Worm (Caenorhabditis elegans) whole organism, young adult: ENCODE data around the gene phat-8.

Experiments
- B0035.1 ChIP-seq: sonication (generic microtip); optimal IDR thresholded peaks from 2 replicates; lab custom pipeline; 2016; ENCODE audit warnings: missing genetic modification characterization, mild to moderate bottlenecking, missing compliant biosample characterization, missing genotype, missing genetic modification reagents
- C06A6.2 ChIP-seq: fragments of 200-800 bp; sonication (Bioruptor generic); conservative IDR thresholded peaks from 2 replicates; pipeline ENCODE4 v1.3.6; 2022; ENCODE audit warnings: missing genetic modification characterization, missing compliant biosample characterization
- D2030.7 ChIP-seq: fragments of 200-800 bp; sonication (Bioruptor generic); IDR thresholded peaks from 2 replicates; pipeline ENCODE4 v1.3.6; 2022; ENCODE audit warnings: missing genetic modification reagents, missing genetic modification characterization, missing compliant biosample characterization
- F10E7.11 ChIP-seq: sonication (generic microtip); optimal IDR thresholded peaks from 2 replicates; lab custom pipeline; 2017; ENCODE audit warnings: mild to moderate bottlenecking, missing genetic modification characterization, moderate library complexity, missing compliant biosample characterization
- F22D6.2 ChIP-seq: sonication (generic microtip); optimal IDR thresholded peaks from 2 replicates; lab custom pipeline; 2016; ENCODE audit warnings: mild to moderate bottlenecking, missing genetic modification characterization, missing compliant biosample characterization
- F23B12.7 ChIP-seq: sonication (generic microtip); optimal IDR thresholded peaks from 2 replicates; lab custom pipeline; 2017; ENCODE audit warnings: missing genetic modification characterization, mild to moderate bottlenecking, missing compliant biosample characterization, antibody characterized with exemption, moderate library complexity; ENCODE audit not compliant: insufficient read depth
- F33H1.4 ChIP-seq: fragments of 200-800 bp; sonication (Bioruptor generic); IDR thresholded peaks from 2 replicates; pipeline ENCODE4 v1.3.6; 2022; ENCODE audit warnings: missing genetic modification reagents, missing genetic modification characterization, missing compliant biosample characterization
- Y53F4B.3 ChIP-seq: fragments of 200-800 bp; sonication (Bioruptor generic); IDR thresholded peaks from 2 replicates; pipeline ENCODE4 v1.3.6; 2022; ENCODE audit warnings: missing genetic modification reagents, missing genetic modification characterization, missing compliant biosample characterization
- Y56A3A.18 ChIP-seq: fragments of 200-800 bp; sonication (Bioruptor generic); IDR thresholded peaks from 2 replicates; pipeline ENCODE4 v1.3.6; 2022; ENCODE audit warnings: missing genetic modification reagents, missing genetic modification characterization, missing compliant biosample characterization
- Y95B8A.8 ChIP-seq: fragments of 200-800 bp; sonication (Bioruptor generic); IDR thresholded peaks from 2 replicates; pipeline ENCODE4 v1.3.6; 2022; ENCODE audit warnings: missing genetic modification reagents, missing genetic modification characterization, missing compliant biosample characterization
- akir-1 ChIP-seq: fragments of 200-800 bp; sonication (Bioruptor generic); optimal IDR thresholded peaks from 2 replicates; lab custom pipeline; 2018; ENCODE audit warnings: mild to moderate bottlenecking, missing genetic modification characterization, moderate library complexity, missing compliant biosample characterization
- aptf-3 ChIP-seq: fragments of 200-800 bp; sonication (Bioruptor generic); IDR thresholded peaks from 2 replicates; pipeline ENCODE4 v1.3.6; 2022; ENCODE audit warnings: missing genetic modification characterization, missing compliant biosample characterization
- attf-5 ChIP-seq: fragments of 200-800 bp; sonication (Bioruptor generic); optimal IDR thresholded peaks from 2 replicates; lab custom pipeline; 2018; ENCODE audit warnings: mild to moderate bottlenecking, missing genetic modification characterization, missing compliant biosample characterization
- chd-7 ChIP-seq: sonication (generic microtip); optimal IDR thresholded peaks from 2 replicates; lab custom pipeline; 2016; ENCODE audit warnings: mild to moderate bottlenecking, missing genetic modification characterization, moderate library complexity, missing compliant biosample characterization
- efl-1 ChIP-seq: fragments of 150-350 bp; optimal IDR thresholded peaks from 2 replicates; lab custom pipeline; 2014; ENCODE audit warnings: missing biosample characterization, missing genetic modification reagents, missing genetic modification characterization
- egl-44 ChIP-seq: fragments of 200-800 bp; sonication (Bioruptor generic); IDR thresholded peaks from 2 replicates; pipeline ENCODE4 v1.3.6; 2022; ENCODE audit warnings: missing genetic modification reagents, missing genetic modification characterization, missing compliant biosample characterization
- egrh-3 ChIP-seq: fragments of 200-800 bp; sonication (Bioruptor generic); IDR thresholded peaks from 2 replicates; pipeline ENCODE4 v1.3.6; 2022; ENCODE audit warnings: missing genetic modification reagents, missing genetic modification characterization, missing compliant biosample characterization
- him-1 ChIP-seq: sonication (generic microtip); optimal IDR thresholded peaks from 2 replicates; lab custom pipeline; 2016; ENCODE audit warnings: missing genotype, missing genetic modification reagents, missing genetic modification characterization, missing compliant biosample characterization
- hlh-12 ChIP-seq: sonication (generic microtip); optimal IDR thresholded peaks from 2 replicates; lab custom pipeline; 2016; ENCODE audit warnings: missing genetic modification characterization, missing compliant biosample characterization
- hmg-20 ChIP-seq: fragments of 200-800 bp; sonication (Bioruptor generic); IDR thresholded peaks from 2 replicates; pipeline ENCODE4 v1.3.6; 2022; ENCODE audit warnings: missing genetic modification reagents, missing genetic modification characterization, missing compliant biosample characterization
- let-607 ChIP-seq, 2 experiments: fragments of 200-800 bp in 1 of 2; sonication (Bioruptor generic) in 1 of 2; sonication (generic microtip) in 1 of 2; optimal IDR thresholded peaks; 2 replicates each; lab custom pipeline; 2016 to 2018; ENCODE audit warnings: mild to moderate bottlenecking in 2 of 2, missing compliant biosample characterization in 2 of 2, missing genetic modification characterization in 2 of 2, moderate library complexity in 2 of 2, missing genotype in 1 of 2
- lin-35 ChIP-seq, 3 experiments: fragments of 150-350 bp in 2 of 3; sonication (generic microtip) in 1 of 3; optimal IDR thresholded peaks; 2 replicates each; lab custom pipeline; 2014 to 2018; ENCODE audit warnings: missing biosample characterization in 3 of 3, missing genetic modification characterization in 3 of 3, missing genetic modification reagents in 3 of 3
- lsl-1 ChIP-seq: fragments of 200-800 bp; sonication (Bioruptor generic); optimal IDR thresholded peaks from 2 replicates; lab custom pipeline; 2018; ENCODE audit warnings: mild to moderate bottlenecking, missing genetic modification characterization, moderate library complexity, missing compliant biosample characterization
- lsy-27 ChIP-seq: sonication (generic microtip); optimal IDR thresholded peaks from 2 replicates; lab custom pipeline; 2017; ENCODE audit warnings: missing genetic modification characterization, mild to moderate bottlenecking, missing compliant biosample characterization, antibody characterized with exemption, missing genotype, borderline replicate concordance; ENCODE audit not compliant: insufficient read depth
- madf-10 ChIP-seq: sonication (generic microtip); optimal IDR thresholded peaks from 2 replicates; lab custom pipeline; 2016; ENCODE audit warnings: mild to moderate bottlenecking, missing genetic modification characterization, missing compliant biosample characterization
- madf-6 ChIP-seq: fragments of 200-800 bp; sonication (Bioruptor generic); IDR thresholded peaks from 2 replicates; pipeline ENCODE4 v1.3.6; 2022; ENCODE audit warnings: missing genetic modification reagents, missing genetic modification characterization, missing compliant biosample characterization
- madf-8 ChIP-seq: fragments of 200-800 bp; sonication (Bioruptor generic); conservative IDR thresholded peaks from 2 replicates; pipeline ENCODE4 v1.3.6; 2022; ENCODE audit warnings: missing genetic modification reagents, missing genetic modification characterization, missing compliant biosample characterization
- nhr-90 ChIP-seq: sonication (generic microtip); optimal IDR thresholded peaks from 2 replicates; lab custom pipeline; 2016; ENCODE audit warnings: missing genotype, mild to moderate bottlenecking, missing genetic modification characterization, missing compliant biosample characterization
- rcor-1 ChIP-seq: fragments of 200-800 bp; sonication (Bioruptor generic); IDR thresholded peaks from 2 replicates; pipeline ENCODE4 v1.3.6; 2022; ENCODE audit warnings: missing genetic modification reagents, missing genetic modification characterization, missing compliant biosample characterization
- rec-8 ChIP-seq, 2 experiments: sonication (generic microtip); optimal IDR thresholded peaks; 2 replicates each; lab custom pipeline; 2016; ENCODE audit warnings: mild to moderate bottlenecking in 2 of 2, missing genetic modification characterization in 2 of 2, missing genetic modification reagents in 2 of 2, missing genotype in 2 of 2, missing biosample characterization in 1 of 2, missing compliant biosample characterization in 1 of 2, moderate library complexity in 1 of 2
- repo-1 ChIP-seq: sonication (generic microtip); optimal IDR thresholded peaks from 2 replicates; lab custom pipeline; 2017; ENCODE audit warnings: mild to moderate bottlenecking, missing genetic modification characterization, missing compliant biosample characterization
- sdz-38 ChIP-seq: sonication (generic microtip); optimal IDR thresholded peaks from 2 replicates; lab custom pipeline; 2016; ENCODE audit warnings: missing genotype, missing genetic modification characterization, missing compliant biosample characterization
- sea-2 ChIP-seq: fragments of 200-800 bp; sonication (Bioruptor generic); IDR thresholded peaks from 2 replicates; pipeline ENCODE4 v1.3.6; 2022; ENCODE audit warnings: missing genetic modification characterization, missing compliant biosample characterization
- snpc-1.3 ChIP-seq: sonication (generic microtip); optimal IDR thresholded peaks from 2 replicates; lab custom pipeline; 2017; ENCODE audit warnings: missing genetic modification characterization, mild to moderate bottlenecking, missing compliant biosample characterization, antibody characterized with exemption, moderate library complexity, missing genotype, missing genetic modification reagents; ENCODE audit not compliant: insufficient read depth
- somi-1 ChIP-seq: fragments of 200-800 bp; sonication (Bioruptor generic); optimal IDR thresholded peaks from 2 replicates; lab custom pipeline; 2018; ENCODE audit warnings: mild to moderate bottlenecking, missing genetic modification characterization, missing compliant biosample characterization
- unc-62 ChIP-seq: fragments of 150-350 bp; optimal IDR thresholded peaks from 2 replicates; lab custom pipeline; 2014; ENCODE audit warnings: missing biosample characterization, missing genetic modification reagents, missing genetic modification characterization
- zfh-2 ChIP-seq: fragments of 200-800 bp; sonication (Bioruptor generic); conservative IDR thresholded peaks from 2 replicates; pipeline ENCODE4 v1.3.6; 2022; ENCODE audit warnings: missing genetic modification reagents, missing genetic modification characterization, missing compliant biosample characterization
- ztf-3 ChIP-seq: fragments of 200-800 bp; sonication (Bioruptor generic); optimal IDR thresholded peaks from 2 replicates; lab custom pipeline; 2018; ENCODE audit warnings: mild to moderate bottlenecking, missing genetic modification characterization, missing compliant biosample characterization
- ztf-6 ChIP-seq: fragments of 200-800 bp; sonication (Bioruptor generic); IDR thresholded peaks from 2 replicates; pipeline ENCODE4 v1.3.6; 2022; ENCODE audit warnings: missing genetic modification reagents, missing genetic modification characterization, missing compliant biosample characterization

Gene phat-8

ce11 chrII:12496981-12497380 lies 25.4 kb downstream of the phat-8 start, which contains the start of gene T21B4.3:
Gene T21B4.3, minus strand, starts transcription at chrII:12497081.
- TF ChIP-seq sdz-38 (tag; lab: Kevin White, UChicago) (no peak), him-1 (no peak), akir-1 (GFP tag; lab: Kevin White, UChicago) (no peak)

DNA sequence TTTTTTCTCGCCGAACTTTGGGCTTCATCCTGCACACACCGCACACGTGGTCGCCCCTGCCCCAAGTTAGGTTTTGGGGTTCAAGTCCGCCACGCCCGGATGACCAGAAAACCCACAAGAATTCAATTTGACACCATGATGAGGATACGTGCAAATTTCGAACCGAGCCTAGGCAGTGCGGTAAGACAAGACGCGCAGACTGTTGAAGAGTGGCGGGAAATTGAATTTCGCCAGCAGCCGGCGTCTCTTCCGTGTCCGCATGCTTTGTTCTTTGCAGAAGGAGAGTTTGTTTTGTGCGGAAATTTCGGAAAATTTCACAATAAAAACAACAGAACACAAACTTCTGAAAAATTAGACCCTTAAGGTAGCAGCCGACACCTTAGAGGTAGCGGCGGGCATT lies 28.4 kb downstream of the phat-8 start:
- TF ChIP-seq zfh-2 (GFP tag; lab: Robert Waterston, UW): peak; percentile 42; the same call in 1 of the 2 replicates
- TF ChIP-seq lsl-1 (GFP tag; lab: Kevin White, UChicago): no peak

DNA sequence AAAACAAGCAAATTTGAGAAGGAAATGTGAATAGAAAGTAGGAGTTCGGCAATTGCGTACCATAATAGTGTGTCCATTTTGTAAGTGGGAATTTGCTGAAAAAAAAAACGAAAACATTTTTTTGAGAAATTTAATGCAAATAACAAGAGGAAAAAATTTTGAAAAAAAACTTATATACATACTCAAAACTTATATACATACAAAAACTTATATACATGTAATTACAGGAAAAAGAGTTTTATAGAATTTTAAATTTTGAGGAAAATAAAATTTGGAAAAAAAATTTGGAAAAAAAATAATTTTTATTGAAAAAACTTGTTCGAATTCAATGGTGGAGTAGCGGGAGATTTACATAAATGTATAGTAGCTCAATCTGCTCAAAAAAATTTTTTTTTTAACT lies 31.2 kb downstream of the phat-8 start, which contains the start of gene ador-1:
ador-1 (minus strand) TSS at position 101 of the 400 bp plus-strand sequence.
- TF ChIP-seq rec-8 (tag; optimal IDR thresholded peaks at IDR 0.05; lab: Kevin White, UChicago): no peak

- TF ChIP-seq hlh-12 (tag; lab: Kevin White, UChicago): no peak
- TF ChIP-seq madf-6 (GFP tag; lab: Robert Waterston, UW): no peak
- no peak for TF ChIP-seq ztf-6 (GFP tag; lab: Robert Waterston, UW)
- no peak for TF ChIP-seq ztf-3 (GFP tag; lab: Kevin White, UChicago)
- TF ChIP-seq somi-1 (GFP tag; lab: Kevin White, UChicago): no peak
- TF ChIP-seq egl-44 (GFP tag; lab: Robert Waterston, UW): no peak
- no peak for TF ChIP-seq F22D6.2 (tag; lab: Kevin White, UChicago)
- no peak for TF ChIP-seq attf-5 (GFP tag; lab: Kevin White, UChicago)
- TF ChIP-seq C06A6.2 (GFP tag; lab: Robert Waterston, UW): no peak
- TF ChIP-seq F33H1.4 (GFP tag; lab: Robert Waterston, UW): no peak
- TF ChIP-seq chd-7 (tag; lab: Kevin White, UChicago): no peak
- no peak for TF ChIP-seq Y56A3A.18 (GFP tag; lab: Robert Waterston, UW)
These were observed 34.9 kb downstream of the phat-8 start for ce11 chrII:12506511-12506910.

DNA sequence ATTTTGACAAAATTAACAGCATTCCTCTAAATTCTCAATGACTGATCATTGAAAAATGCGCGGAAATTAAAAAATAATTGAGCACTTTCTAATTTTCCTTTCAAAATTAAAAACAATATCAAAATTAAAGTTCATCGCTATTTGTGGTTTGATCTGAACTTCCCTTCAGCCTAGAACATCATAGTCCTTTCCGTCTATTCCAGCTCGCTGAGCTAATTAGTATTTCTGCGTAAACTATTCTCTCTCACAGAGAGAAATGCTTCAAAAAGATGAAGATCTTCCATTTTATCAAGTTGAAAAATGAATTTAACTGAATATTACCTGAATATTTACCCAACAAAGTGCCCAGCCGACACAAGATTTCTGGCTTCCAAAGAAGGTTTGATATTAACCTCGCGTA lies 35.4 kb downstream of the phat-8 start, which contains the start of gene srh-68:
srh-68 (plus strand) TSS at position 301 of the 400 bp plus-strand sequence.
- TF ChIP-seq let-607 (tag; optimal IDR thresholded peaks at IDR 0.05; lab: Kevin White, UChicago) (no peak), rcor-1 (GFP tag; lab: Robert Waterston, UW) (no peak), sea-2 (GFP tag; lab: Robert Waterston, UW) (no peak), hmg-20 (GFP tag; lab: Robert Waterston, UW) (no peak), madf-10 (tag; lab: Kevin White, UChicago) (no peak), attf-5 (GFP tag; lab: Kevin White, UChicago) (no peak), nhr-90 (tag; lab: Kevin White, UChicago) (no peak), D2030.7 (GFP tag; lab: Robert Waterston, UW) (no peak), B0035.1 (no peak)
- TF ChIP-seq, all 124 proteins: peak for 0

DNA sequence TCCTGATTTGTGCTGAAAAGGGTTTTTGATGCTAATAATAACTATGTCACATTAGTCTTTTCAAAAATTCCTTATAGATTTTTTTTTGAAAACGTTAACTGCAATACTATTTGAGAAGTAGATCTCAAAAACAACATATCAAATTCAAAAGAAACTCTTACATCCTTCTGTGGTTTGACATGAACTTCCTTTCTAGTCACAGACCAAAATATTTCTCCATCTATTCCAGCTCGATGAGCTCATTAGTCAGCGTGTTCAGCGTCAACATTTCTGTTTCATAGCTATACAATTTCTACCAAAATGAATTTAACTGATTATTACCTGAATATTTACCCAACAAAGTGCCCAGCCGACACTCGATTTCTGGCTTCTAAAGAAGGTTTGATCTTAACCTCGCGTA lies 37.0 kb downstream of the phat-8 start, which contains the start of gene srh-67:
srh-67 (plus strand) TSS at position 301 of the 400 bp plus-strand sequence.
- TF ChIP-seq Y95B8A.8 (no peak), lin-35 (GFP tag; optimal IDR thresholded peaks at IDR 0.05; lab: Kevin White, UChicago) (no peak), ztf-6 (GFP tag; lab: Robert Waterston, UW) (no peak), F10E7.11 (no peak), lsy-27 (tag; lab: Kevin White, UChicago) (no peak), F23B12.7 (no peak), repo-1 (tag; lab: Kevin White, UChicago) (no peak), efl-1 (GFP tag; lab: Kevin White, UChicago) (no peak), Y53F4B.3 (GFP tag; lab: Robert Waterston, UW) (no peak), lsl-1 (GFP tag; lab: Kevin White, UChicago) (no peak), attf-5 (GFP tag; lab: Kevin White, UChicago) (no peak), unc-62 (GFP tag; lab: Kevin White, UChicago) (no peak), madf-8 (no peak), egrh-3 (no peak), aptf-3 (GFP tag; lab: Robert Waterston, UW) (no peak), F33H1.4 (GFP tag; lab: Robert Waterston, UW) (no peak), snpc-1.3 (tag; lab: Kevin White, UChicago) (no peak)
